Worm (Caenorhabditis elegans): ENCODE data around the gene T16G1.5.
"Not testable (repeated sequence)": the region's sequence is repeated elsewhere in the genome, so short reads cannot be mapped to it uniquely, and the experiment has no call there.

The T16G1.5 gene

DNA sequence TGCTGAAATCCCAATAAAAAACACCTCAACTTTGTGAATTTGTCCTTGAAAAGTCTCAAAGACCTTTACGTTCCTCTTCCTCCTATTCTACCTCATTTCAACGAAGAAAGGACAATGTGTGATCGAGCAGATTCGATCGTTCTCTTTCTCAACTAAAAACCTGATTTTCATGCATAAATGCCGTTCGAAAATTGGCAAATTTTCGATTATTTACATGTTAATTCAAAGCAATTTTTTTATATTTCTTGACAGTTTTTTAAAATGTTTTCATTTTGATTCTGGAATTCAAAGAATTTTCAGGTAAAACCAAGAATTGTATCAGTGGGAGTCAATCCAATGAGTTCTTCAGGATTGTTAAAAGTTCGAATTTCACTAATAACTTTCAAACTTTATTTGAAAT is 29.2 kb upstream of the T16G1.5 start, which contains the start of gene lin-46:
lin-46 (plus strand) TSS at position 301 of the 400 bp plus-strand sequence.
- TF ChIP-seq elt-3 (tag; optimal IDR thresholded peaks at IDR 0.05) (no peak), nhr-11 (tag; optimal IDR thresholded peaks at IDR 0.05) (no peak), mbf-1 (tag; optimal IDR thresholded peaks at IDR 0.05) (no peak), lsy-2 (tag; optimal IDR thresholded peaks at IDR 0.05) (no peak), ztf-11 (tag; optimal IDR thresholded peaks at IDR 0.05) (no peak), unc-62 (GFP tag; optimal IDR thresholded peaks at IDR 0.05) (no peak), nhr-12 (tag; optimal IDR thresholded peaks at IDR 0.05) (no peak), peb-1 (tag; optimal IDR thresholded peaks at IDR 0.05) (no peak), ztf-1 (GFP tag; conservative IDR thresholded peaks at IDR 0.05) (no peak), aly-2 (tag; optimal IDR thresholded peaks at IDR 0.05) (no peak), unc-55 (GFP tag; optimal IDR thresholded peaks at IDR 0.05) (no peak), C34F6.9 (tag; optimal IDR thresholded peaks at IDR 0.05) (no peak), mab-5 (tag; optimal IDR thresholded peaks at IDR 0.05) (no peak), fos-1 (tag; optimal IDR thresholded peaks at IDR 0.05) (no peak), sma-3 (GFP tag; optimal IDR thresholded peaks at IDR 0.05) (no peak), nhr-6 (tag; optimal IDR thresholded peaks at IDR 0.05) (no peak)

DNA sequence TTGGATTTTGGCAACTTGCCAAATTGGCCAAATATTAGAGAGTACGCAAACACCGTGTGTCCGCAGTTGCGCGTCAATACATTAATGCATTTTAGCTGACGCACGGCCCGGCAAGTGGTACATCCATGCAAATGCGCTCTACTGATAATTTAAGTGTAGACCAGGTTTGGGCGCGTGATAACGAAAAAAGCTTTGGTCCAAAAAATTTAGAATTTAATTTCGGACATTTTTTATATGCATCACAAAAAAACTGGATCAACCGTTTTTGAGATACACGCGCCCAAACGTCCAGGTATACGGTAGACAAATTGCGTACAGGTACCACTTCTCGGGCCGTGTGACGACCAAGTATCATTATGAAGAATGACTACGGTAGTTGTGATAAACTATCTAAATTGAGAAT is 28.6 kb upstream of the T16G1.5 start, which contains the start of gene R186.8:
R186.8 (minus strand) TSS at position 58 of the 403 bp plus-strand sequence.
- peak; percentile 91 for TF ChIP-seq sma-3 (GFP tag; optimal IDR thresholded peaks at IDR 0.05)
- TF ChIP-seq F13H6.1 (tag; optimal IDR thresholded peaks at IDR 0.05) = peak; percentile 68
- TF ChIP-seq nhr-21 (tag; optimal IDR thresholded peaks at IDR 0.05) = peak; percentile 30
- peak; percentile 2 for TF ChIP-seq sem-4 (tag; optimal IDR thresholded peaks at IDR 0.05)
- peak; percentile 56 to 94 for TF ChIP-seq lsy-2 (tag; optimal IDR thresholded peaks at IDR 0.05)
- peak; percentile 27 for TF ChIP-seq nhr-25 (tag; optimal IDR thresholded peaks at IDR 0.05)
- peak; percentile 32 for TF ChIP-seq lin-11 (tag; optimal IDR thresholded peaks at IDR 0.05)
- TF ChIP-seq C34F6.9 (tag; optimal IDR thresholded peaks at IDR 0.05) = peak; percentile 64
- peak; percentile 41 for TF ChIP-seq crh-2 (tag; optimal IDR thresholded peaks at IDR 0.05)
- peak; percentile 60 for TF ChIP-seq nhr-129 (tag; optimal IDR thresholded peaks at IDR 0.05)
- TF ChIP-seq sma-9 (GFP tag; optimal IDR thresholded peaks at IDR 0.05) = peak; percentile 55
- not testable (repeated sequence) for TF ChIP-seq sma-9 (tag; optimal IDR thresholded peaks at IDR 0.05)
- TF ChIP-seq Y55F3AM.14 (GFP tag; optimal IDR thresholded peaks at IDR 0.05) = peak; percentile 73
- peak; percentile 3 for TF ChIP-seq fos-1 (tag; optimal IDR thresholded peaks at IDR 0.05)
- peak; percentile 39 for TF ChIP-seq gmeb-1 (tag; optimal IDR thresholded peaks at IDR 0.05)
- TF ChIP-seq unc-55 (GFP tag; optimal IDR thresholded peaks at IDR 0.05) = peak; percentile 46

DNA sequence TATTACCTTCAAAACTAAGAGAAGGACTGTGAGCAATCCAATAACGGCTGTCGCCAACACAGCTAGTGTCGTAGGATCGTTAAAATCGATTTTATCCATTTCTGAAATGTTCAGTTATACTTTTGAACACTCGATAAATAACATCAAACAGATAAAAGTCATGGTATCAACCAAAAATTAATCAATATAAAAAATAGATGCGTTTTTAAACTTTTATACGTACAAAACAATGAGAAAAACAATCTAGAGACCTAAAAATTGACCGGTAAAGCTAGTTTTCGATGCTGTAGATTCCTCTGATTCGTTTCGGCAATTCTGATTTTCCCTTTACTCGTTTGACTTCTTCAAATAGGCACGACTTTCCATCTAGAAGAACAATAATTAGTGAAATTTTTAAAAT is 27.8 kb upstream of the T16G1.5 start, which contains the start of gene R186.3:
R186.3 (minus strand) TSS at position 101 of the 400 bp plus-strand sequence.
- TF ChIP-seq ceh-16 (tag; optimal IDR thresholded peaks at IDR 0.05) (no peak), aly-2 (tag; optimal IDR thresholded peaks at IDR 0.05) (no peak), zag-1 (tag; optimal IDR thresholded peaks at IDR 0.05) (no peak), sma-9 (GFP tag; optimal IDR thresholded peaks at IDR 0.05) (no peak), sma-9 (tag; optimal IDR thresholded peaks at IDR 0.05) (no peak)

DNA sequence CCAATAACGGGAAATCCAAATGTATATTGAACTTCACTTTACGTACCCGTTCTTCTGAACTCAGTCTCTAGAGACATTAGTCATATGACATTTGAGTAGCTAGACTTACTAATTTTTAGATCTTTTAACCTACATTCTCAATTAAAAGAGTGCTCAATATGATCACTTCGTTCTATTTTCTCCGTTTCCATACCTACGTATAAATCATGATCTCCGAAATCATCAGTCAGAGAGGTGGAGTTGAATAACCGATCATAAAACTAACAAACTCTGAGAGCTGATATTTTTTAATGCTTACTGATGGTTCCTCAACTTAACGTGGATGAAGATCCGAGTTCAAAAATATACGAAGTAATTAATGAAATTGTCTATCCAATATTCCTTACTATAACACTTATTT is 24.7 kb upstream of the T16G1.5 start, which contains the start of gene srd-35:
srd-35 (plus strand) TSS at position 301 of the 400 bp plus-strand sequence.
- TF ChIP-seq sma-3 (GFP tag; optimal IDR thresholded peaks at IDR 0.05) (no peak), C34F6.9 (tag; optimal IDR thresholded peaks at IDR 0.05) (no peak), nhr-21 (tag; optimal IDR thresholded peaks at IDR 0.05) (no peak), dmd-4 (tag; optimal IDR thresholded peaks at IDR 0.05) (no peak), F13H6.1 (tag; optimal IDR thresholded peaks at IDR 0.05) (no peak), lin-39 (tag; optimal IDR thresholded peaks at IDR 0.05) (no peak), nhr-12 (tag; optimal IDR thresholded peaks at IDR 0.05) (no peak), unc-55 (GFP tag; optimal IDR thresholded peaks at IDR 0.05) (no peak), lin-11 (tag; optimal IDR thresholded peaks at IDR 0.05) (no peak), nhr-77 (tag; optimal IDR thresholded peaks at IDR 0.05) (no peak)

DNA sequence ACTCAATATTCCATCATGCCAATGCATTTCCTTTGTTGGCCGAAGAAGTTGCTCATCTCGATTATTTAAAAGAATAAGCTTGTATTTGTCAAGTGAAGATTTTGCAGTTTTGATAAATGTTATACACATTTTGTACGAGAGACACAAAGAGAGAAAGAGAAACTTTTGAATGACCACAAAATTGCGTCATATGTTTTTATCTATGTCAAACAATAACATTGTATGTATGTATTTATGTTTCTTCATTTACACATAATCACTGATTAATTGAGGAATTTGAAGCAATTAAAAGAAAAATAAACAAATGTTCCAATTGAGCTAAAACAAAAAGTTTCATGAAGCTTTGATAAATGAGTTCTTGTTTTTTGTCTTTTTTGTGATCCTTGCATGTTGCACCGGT is 23.8 kb upstream of the T16G1.5 start, which contains the start of gene hrg-9:
hrg-9 (minus strand) TSS at position 152 of the 400 bp plus-strand sequence.
- TF ChIP-seq ztf-11 (tag; optimal IDR thresholded peaks at IDR 0.05) (no peak), unc-62 (GFP tag; optimal IDR thresholded peaks at IDR 0.05) (no peak), crh-2 (tag; optimal IDR thresholded peaks at IDR 0.05) (peak; percentile 3), dmd-4 (tag; optimal IDR thresholded peaks at IDR 0.05) (no peak), lsy-2 (tag; optimal IDR thresholded peaks at IDR 0.05) (peak in 1 of 2 experiments; percentile 33), lin-13 (GFP tag; optimal IDR thresholded peaks at IDR 0.05) (no peak), nhr-237 (tag; optimal IDR thresholded peaks at IDR 0.05) (no peak), nhr-77 (tag; optimal IDR thresholded peaks at IDR 0.05) (no peak), lin-11 (tag; optimal IDR thresholded peaks at IDR 0.05) (no peak), snpc-4 (tag; optimal IDR thresholded peaks at IDR 0.05) (no peak), nhr-129 (tag; optimal IDR thresholded peaks at IDR 0.05) (peak; percentile 96), R02D3.7 (tag; optimal IDR thresholded peaks at IDR 0.05) (no peak), fos-1 (tag; optimal IDR thresholded peaks at IDR 0.05) (peak; percentile 6), ZK546.5 (tag; optimal IDR thresholded peaks at IDR 0.05) (no peak), nhr-25 (tag; optimal IDR thresholded peaks at IDR 0.05) (peak; percentile 34)

Data from whole organism, L2 larva.